Fruit fly (Drosophila melanogaster): ENCODE results near the gene CG42781.

DNA sequence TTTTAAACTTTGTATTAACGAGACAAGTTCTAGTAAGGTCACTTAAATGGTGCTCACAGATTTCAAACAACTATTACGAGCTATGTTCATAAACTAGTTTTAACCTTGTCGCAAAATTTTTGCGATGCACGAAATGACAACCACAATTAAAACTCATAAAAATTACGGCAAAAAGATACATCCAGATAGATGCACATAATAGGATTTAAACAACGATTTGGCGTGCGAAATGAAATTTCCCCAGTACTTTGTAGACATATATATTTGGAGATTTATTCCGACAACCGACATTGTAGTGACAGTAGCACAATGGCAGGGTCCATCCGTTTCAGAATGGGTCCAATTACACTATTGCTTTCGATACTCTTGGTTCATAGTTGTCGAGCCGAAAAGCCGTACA, 5.0 kb downstream of the CG42781 start, which contains the start of gene CheA7a:
- TF ChIP-seq psq (optimal IDR thresholded peaks at IDR 0.05) = no peak
- no peak for TF ChIP-seq ttk (optimal IDR thresholded peaks at IDR 0.05)
- TF ChIP-seq Sin3A (optimal IDR thresholded peaks at IDR 0.05) = no peak
- no peak for TF ChIP-seq Myc (optimal IDR thresholded peaks at IDR 0.05)
